Worm (Caenorhabditis elegans): ENCODE data around the gene R12B2.7.
A peak's percentile ranks its signal among the peaks of the same experiment; 100 is the strongest.

Gene R12B2.7

ce11 chrIII:5839147-5839546 lies 24.3 kb downstream of the R12B2.7 start:
- TF ChIP-seq ceh-58 (GFP tag; IDR thresholded peaks at IDR 0.05) (no peak), Y95B8A.8 (GFP tag; IDR thresholded peaks at IDR 0.05) (no peak), xnd-1 (tag; optimal IDR thresholded peaks at IDR 0.05) (no peak), dox-1 (GFP tag; IDR thresholded peaks at IDR 0.05) (peak; percentile 11; the same call in 1 of the 2 replicates), let-607 (tag; optimal IDR thresholded peaks at IDR 0.05) (peak in 1 of 2 experiments; percentile 31), lin-35 (GFP tag; optimal IDR thresholded peaks at IDR 0.05) (no peak), cebp-1 (GFP tag; IDR thresholded peaks at IDR 0.05) (no peak; the same call in 1 of the 2 replicates), cebp-1 (tag; optimal IDR thresholded peaks at IDR 0.05) (peak; percentile 57), him-1 (tag; optimal IDR thresholded peaks at IDR 0.05) (no peak), attf-5 (GFP tag; optimal IDR thresholded peaks at IDR 0.05) (peak; percentile 3), ceh-79 (tag; optimal IDR thresholded peaks at IDR 0.05) (no peak), pha-4 (tag; optimal IDR thresholded peaks at IDR 0.05) (no peak), nhr-80 (tag; optimal IDR thresholded peaks at IDR 0.05) (peak; percentile 61), lin-54 (GFP tag; optimal IDR thresholded peaks at IDR 0.05) (no peak), nfyb-1 (GFP tag; IDR thresholded peaks at IDR 0.05) (peak; percentile 32; the same call in 1 of the 2 replicates), ekl-4 (GFP tag; IDR thresholded peaks at IDR 0.05) (no peak)

ce11 chrIII:5839598-5839997 lies 24.8 kb downstream of the R12B2.7 start:
- TF ChIP-seq sdz-38 (tag; optimal IDR thresholded peaks at IDR 0.05) (no peak), nhr-27 (tag; optimal IDR thresholded peaks at IDR 0.05) (no peak), fkh-3 (tag; optimal IDR thresholded peaks at IDR 0.05) (no peak), lsl-1 (GFP tag; optimal IDR thresholded peaks at IDR 0.05) (no peak), tlf-1 (GFP tag; optimal IDR thresholded peaks at IDR 0.05) (no peak), K11D2.4 (GFP tag; IDR thresholded peaks at IDR 0.05) (no peak), C17E4.6 (GFP tag; IDR thresholded peaks at IDR 0.05) (no peak)

ce11 chrIII:5840277-5840676 lies 25.4 kb downstream of the R12B2.7 start:
- peak; percentile 46 for TF ChIP-seq nhr-80 (tag; optimal IDR thresholded peaks at IDR 0.05)
- TF ChIP-seq ztf-28 (GFP tag; IDR thresholded peaks at IDR 0.05): no peak
- no peak for TF ChIP-seq efl-1 (GFP tag; optimal IDR thresholded peaks at IDR 0.05)
- no peak for TF ChIP-seq lsl-1 (GFP tag; optimal IDR thresholded peaks at IDR 0.05)
- TF ChIP-seq B0261.1 (tag; optimal IDR thresholded peaks at IDR 0.05): no peak
- 0 out of 2 replicates have a peak, but pooled peaks have one; percentile 9 for TF ChIP-seq dox-1 (GFP tag; IDR thresholded peaks at IDR 0.05)
- TF ChIP-seq F23B12.7 (tag; optimal IDR thresholded peaks at IDR 0.05; ENCODE audit: insufficient read depth): no peak
- peak; percentile 21; the same call in 1 of the 2 replicates for TF ChIP-seq cebp-1 (GFP tag; IDR thresholded peaks at IDR 0.05)
- peak; percentile 64 for TF ChIP-seq cebp-1 (tag; optimal IDR thresholded peaks at IDR 0.05)

ce11 chrIII:5840815-5841573 lies 26.1 kb downstream of the R12B2.7 start:
- no peak for TF ChIP-seq egl-44 (GFP tag; IDR thresholded peaks at IDR 0.05)
- TF ChIP-seq nhr-80 (tag; optimal IDR thresholded peaks at IDR 0.05): peak; percentile 21
- no peak for TF ChIP-seq nfyb-1 (GFP tag; IDR thresholded peaks at IDR 0.05)
- peak; percentile 13; the same call in 1 of the 2 replicates for TF ChIP-seq Y95B8A.8 (GFP tag; IDR thresholded peaks at IDR 0.05)

- TF ChIP-seq ekl-4 (GFP tag; IDR thresholded peaks at IDR 0.05) (no peak), ztf-3 (GFP tag; optimal IDR thresholded peaks at IDR 0.05) (no peak), somi-1 (GFP tag; optimal IDR thresholded peaks at IDR 0.05) (peak; percentile 13), atf-7 (tag; optimal IDR thresholded peaks at IDR 0.05) (no peak), dox-1 (GFP tag; IDR thresholded peaks at IDR 0.05) (peak; percentile 36; the same call in 1 of the 2 replicates), cebp-1 (GFP tag; IDR thresholded peaks at IDR 0.05) (no peak), cebp-1 (tag; optimal IDR thresholded peaks at IDR 0.05) (peak; percentile 57), lin-54 (GFP tag; optimal IDR thresholded peaks at IDR 0.05) (no peak), nfyb-1 (GFP tag; IDR thresholded peaks at IDR 0.05) (peak; percentile 21; the same call in 1 of the 2 replicates), zfh-2 (GFP tag; conservative IDR thresholded peaks at IDR 0.05) (peak; percentile 59; the same call in 1 of the 2 replicates), hmg-1.2 (GFP tag; IDR thresholded peaks at IDR 0.05) (peak; percentile 19; the same call in 1 of the 2 replicates), B0261.1 (tag; optimal IDR thresholded peaks at IDR 0.05) (no peak), tbp1 (GFP tag; optimal IDR thresholded peaks at IDR 0.05) (peak; percentile 25)
These were observed 26.8 kb downstream of the R12B2.7 start for ce11 chrIII:5841676-5842075.

Measured in whole organism, young adult.